Fruit fly (Drosophila melanogaster) Kc167 (cell line): Measurements from ENCODE around the gene CG18094.

Experiments
- Myc ChIP-seq: fragments of >200 bp; optimal IDR thresholded peaks from 2 replicates; lab custom pipeline; 2017; ENCODE audit warnings: missing external identifiers
- Sin3A ChIP-seq: fragments of >200 bp; optimal IDR thresholded peaks from 2 replicates; lab custom pipeline; 2018; ENCODE audit warnings: missing external identifiers
- h ChIP-seq: fragments of >200 bp; optimal IDR thresholded peaks from 3 replicates; lab custom pipeline; 2018; ENCODE audit warnings: missing external identifiers
- insv ChIP-seq: fragments of >200 bp; optimal IDR thresholded peaks from 3 replicates; lab custom pipeline; 2018; ENCODE audit warnings: missing external identifiers
- psq ChIP-seq: fragments of >200 bp; optimal IDR thresholded peaks from 2 replicates; lab custom pipeline; 2017; ENCODE audit warnings: missing external identifiers
- ttk ChIP-seq: sonication (Bioruptor generic); optimal IDR thresholded peaks from 2 replicates; lab custom pipeline; 2017; ENCODE audit warnings: missing external identifiers

CG18094 gene

dm6 chr2L:19526844-19527243 lies 36.8 kb downstream of the CG18094 start:
- TF ChIP-seq insv (lab: Kevin White, UChicago) (no peak), psq (no peak), Sin3A (lab: Kevin White, UChicago) (no peak), Myc (lab: Kevin White, UChicago) (no peak), ttk (lab: Kevin White, UChicago) (no peak), h (no peak)

- TF ChIP-seq psq (no peak), h (no peak), ttk (lab: Kevin White, UChicago) (no peak), Sin3A (lab: Kevin White, UChicago) (no peak), Myc (lab: Kevin White, UChicago) (no peak), insv (lab: Kevin White, UChicago) (no peak)
Observed at dm6 chr2L:19528308-19528707, 38.2 kb downstream of the CG18094 start.

- TF ChIP-seq Myc (lab: Kevin White, UChicago) (no peak), h (no peak), Sin3A (lab: Kevin White, UChicago) (no peak), insv (lab: Kevin White, UChicago) (no peak), ttk (lab: Kevin White, UChicago) (no peak), psq (no peak)
Observed at dm6 chr2L:19530092-19530491, 40.0 kb downstream of the CG18094 start, which contains the start of gene CG10165. TSS of gene CG10165 (minus strand) at chr2L:19530305.

DNA sequence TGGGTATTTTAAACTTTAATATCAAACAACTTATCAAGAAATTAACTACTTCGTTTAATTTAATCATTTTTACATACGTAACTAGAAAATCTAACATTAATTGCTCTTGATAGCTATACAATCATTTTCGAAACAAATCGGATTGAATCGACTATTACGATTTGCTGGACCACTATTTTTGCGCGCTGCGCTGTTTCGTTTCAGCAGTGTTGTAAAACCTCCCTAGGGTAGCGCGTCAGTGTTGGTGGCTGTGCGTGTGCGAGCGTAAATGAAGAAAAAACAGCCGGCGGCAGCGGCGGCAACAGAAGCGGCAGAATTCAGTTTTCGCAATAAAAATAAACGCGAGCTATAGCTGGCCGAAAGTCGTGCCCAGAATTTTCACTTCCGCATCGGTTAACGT lies 43.2 kb downstream of the CG18094 start, which contains the start of gene CG33116:
Gene CG33116, plus strand, starts transcription at position 233 of the 400 bp plus-strand sequence.
- TF ChIP-seq ttk (lab: Kevin White, UChicago) (no peak), insv (lab: Kevin White, UChicago) (no peak), Myc (lab: Kevin White, UChicago) (no peak), psq (no peak)

DNA sequence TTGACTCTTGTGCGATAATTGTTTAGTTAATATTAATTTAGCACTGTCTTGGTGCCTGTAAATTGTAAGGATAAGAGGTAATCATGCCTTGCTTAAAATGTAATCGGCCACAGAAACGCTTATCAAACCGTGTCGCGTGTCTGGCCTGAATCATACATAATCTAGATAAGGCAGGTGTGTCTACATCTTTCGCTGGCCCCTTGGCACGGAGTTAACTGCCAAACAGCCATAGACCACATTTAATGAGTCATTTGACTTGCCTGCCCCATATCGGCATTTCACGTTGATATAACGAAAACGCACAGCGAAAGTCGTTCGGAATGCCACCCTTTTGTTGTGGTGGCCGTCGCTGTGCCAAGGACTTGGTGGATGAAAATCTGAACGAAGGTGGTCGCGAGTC lies 45.2 kb downstream of the CG18094 start, which contains the start of gene CG31697:
Gene CG31697, plus strand, starts transcription at position 215 of the 400 bp plus-strand sequence.
- TF ChIP-seq h: no peak
- TF ChIP-seq ttk (lab: Kevin White, UChicago): no peak
- TF ChIP-seq psq: no peak
- no peak for TF ChIP-seq Myc (lab: Kevin White, UChicago)
- no peak for TF ChIP-seq Sin3A (lab: Kevin White, UChicago)
- TF ChIP-seq insv (lab: Kevin White, UChicago): no peak

dm6 chr2L:19537779-19538456 lies 47.9 kb downstream of the CG18094 start, which contains the start of gene CG13082:
TSS of gene CG13082 (plus strand) at chr2L:19538425.
- TF ChIP-seq Myc (lab: Kevin White, UChicago) (no peak), h (no peak), insv (lab: Kevin White, UChicago) (no peak)

DNA sequence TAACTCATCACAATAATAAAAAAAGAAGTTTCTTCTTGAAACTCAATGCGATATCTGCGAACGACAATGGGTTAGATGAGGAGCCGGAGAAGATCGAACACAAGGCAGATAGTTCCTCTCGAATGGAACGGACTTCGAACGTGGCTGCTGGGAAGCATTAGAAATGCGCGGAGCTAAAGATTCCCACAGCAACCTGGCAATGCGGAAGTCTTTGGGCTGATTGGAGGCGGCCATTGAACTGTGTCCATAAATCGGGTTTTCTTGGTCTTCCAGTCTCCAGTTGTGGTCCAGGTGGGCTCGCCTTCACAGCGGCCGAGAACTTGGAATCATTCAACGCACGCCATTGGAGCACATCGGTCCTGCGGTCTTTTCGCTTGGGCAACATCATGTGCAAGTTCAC lies 50.2 kb downstream of the CG18094 start, which contains the start of gene CG13081:
Gene CG13081, plus strand, starts transcription at position 301 of the 400 bp plus-strand sequence.
- TF ChIP-seq Sin3A (lab: Kevin White, UChicago) (no peak), psq (no peak), insv (lab: Kevin White, UChicago) (no peak)
